Fruit fly (Drosophila melanogaster) whole organism, embryonic: Measurements from ENCODE around the gene CG43137.

Experiments
- B-H2 ChIP-seq: fragments of 200-800 bp; sonication (Bioruptor generic); optimal IDR thresholded peaks from 2 replicates; lab custom pipeline; 2018; ENCODE audit warnings: missing biosample characterization, mild to moderate bottlenecking, missing genetic modification characterization
- CG10321 ChIP-seq: fragments of 200-800 bp; sonication (Bioruptor generic); IDR thresholded peaks from 2 replicates; pipeline ENCODE4 v1.3.6; 2022; ENCODE audit warnings: missing biosample characterization, missing genetic modification characterization
- CG10959 ChIP-seq: fragments of 200-800 bp; sonication (Bioruptor generic); IDR thresholded peaks from 2 replicates; pipeline ENCODE4 v1.3.6; 2022; ENCODE audit warnings: missing biosample characterization, missing genetic modification characterization
- CG11085 ChIP-seq: fragments of 200-800 bp; sonication (Bioruptor generic); IDR thresholded peaks from 2 replicates; pipeline ENCODE4 v1.3.6; 2022; ENCODE audit warnings: missing biosample characterization, missing genetic modification characterization
- CG13123 ChIP-seq: fragments of 200-800 bp; sonication (Bioruptor generic); optimal IDR thresholded peaks from 2 replicates; lab custom pipeline; 2016; ENCODE audit warnings: missing biosample characterization, missing genetic modification characterization
- CG13296 ChIP-seq: fragments of 200-800 bp; sonication (Bioruptor generic); optimal IDR thresholded peaks from 3 replicates; lab custom pipeline; 2018; ENCODE audit warnings: missing biosample characterization, mild to moderate bottlenecking, missing genetic modification characterization
- CG16779 ChIP-seq: fragments of 200-800 bp; sonication (Bioruptor generic); IDR thresholded peaks from 2 replicates; pipeline ENCODE4 v1.3.6; 2022; ENCODE audit warnings: missing biosample characterization, missing genetic modification characterization
- CG2129 ChIP-seq: fragments of 200-800 bp; sonication (Bioruptor generic); IDR thresholded peaks from 2 replicates; pipeline ENCODE4 v1.3.6; 2022; ENCODE audit warnings: missing biosample characterization, missing genetic modification characterization; ENCODE audit not compliant: partially characterized antibody
- CG3163 ChIP-seq: fragments of 200-800 bp; sonication (Bioruptor generic); optimal IDR thresholded peaks from 3 replicates; lab custom pipeline; 2016; ENCODE audit warnings: missing biosample characterization, missing genetic modification characterization
- CG32532 ChIP-seq: fragments of 200-800 bp; sonication (Bioruptor generic); IDR thresholded peaks from 2 replicates; pipeline ENCODE4 v1.3.6; 2022; ENCODE audit warnings: missing biosample characterization, missing genetic modification characterization
- CG32767 ChIP-seq: fragments of 200-800 bp; sonication (Bioruptor generic); IDR thresholded peaks from 2 replicates; pipeline ENCODE4 v1.3.6; 2022; ENCODE audit warnings: missing biosample characterization, missing genetic modification characterization
- CG3281 ChIP-seq: fragments of 200-800 bp; sonication (Bioruptor generic); optimal IDR thresholded peaks from 3 replicates; lab custom pipeline; 2017; ENCODE audit warnings: missing biosample characterization, mild to moderate bottlenecking, missing genetic modification characterization
- CG34422 ChIP-seq: fragments of 200-800 bp; sonication (Bioruptor generic); IDR thresholded peaks from 3 replicates; pipeline ENCODE4 v1.3.6; 2022; ENCODE audit warnings: missing biosample characterization, missing genetic modification characterization
- CG3995 ChIP-seq: fragments of 200-800 bp; sonication (Bioruptor generic); optimal IDR thresholded peaks from 3 replicates; lab custom pipeline; 2016; ENCODE audit warnings: missing biosample characterization, missing genetic modification characterization
- CG6175 ChIP-seq: fragments of 200-800 bp; sonication (Bioruptor generic); IDR thresholded peaks from 3 replicates; pipeline ENCODE4 v1.3.6; 2022; ENCODE audit warnings: missing biosample characterization, missing genetic modification characterization
- CG6813 ChIP-seq: fragments of 200-800 bp; sonication (Bioruptor generic); optimal IDR thresholded peaks from 2 replicates; lab custom pipeline; 2017; ENCODE audit warnings: missing biosample characterization, missing genetic modification characterization, mild to moderate bottlenecking, moderate library complexity, missing genetic modification reagents
- CG8281 ChIP-seq: fragments of 200-800 bp; sonication (Bioruptor generic); optimal IDR thresholded peaks from 2 replicates; lab custom pipeline; 2018; ENCODE audit warnings: missing biosample characterization, mild to moderate bottlenecking, missing genetic modification characterization, moderate library complexity
- CG9727 ChIP-seq: fragments of 200-800 bp; sonication (Bioruptor generic); optimal IDR thresholded peaks from 3 replicates; lab custom pipeline; 2017; ENCODE audit warnings: missing biosample characterization, mild to moderate bottlenecking, missing genetic modification characterization
- CoRest ChIP-seq: fragments of 200-800 bp; sonication (Bioruptor generic); optimal IDR thresholded peaks from 3 replicates; lab custom pipeline; 2018; ENCODE audit warnings: missing biosample characterization, mild to moderate bottlenecking, missing genetic modification characterization, moderate library complexity
- Dref ChIP-seq: fragments of 200-800 bp; sonication (Bioruptor generic); IDR thresholded peaks from 2 replicates; pipeline ENCODE4 v1.3.6; 2022; ENCODE audit warnings: missing biosample characterization, missing genetic modification characterization
- Drgx ChIP-seq: fragments of 200-800 bp; sonication (Bioruptor generic); IDR thresholded peaks from 2 replicates; pipeline ENCODE4 v1.3.6; 2022; ENCODE audit warnings: missing biosample characterization, missing genetic modification characterization
- Fer1 ChIP-seq: fragments of 200-800 bp; sonication (Bioruptor generic); optimal IDR thresholded peaks from 2 replicates; lab custom pipeline; 2017; ENCODE audit warnings: missing biosample characterization, mild to moderate bottlenecking, missing genetic modification characterization
- Gsc ChIP-seq: fragments of 200-800 bp; sonication (Bioruptor generic); IDR thresholded peaks from 2 replicates; pipeline ENCODE4 v1.3.6; 2022; ENCODE audit warnings: missing biosample characterization, missing genetic modification characterization
- Hand ChIP-seq: fragments of 200-800 bp; sonication (Bioruptor generic); optimal IDR thresholded peaks from 2 replicates; lab custom pipeline; 2017; ENCODE audit warnings: mild to moderate bottlenecking, missing biosample characterization, missing genetic modification reagents, missing genetic modification characterization
- Lim3 ChIP-seq: fragments of 200-800 bp; sonication (Bioruptor generic); IDR thresholded peaks from 2 replicates; pipeline ENCODE4 v1.3.6; 2022; ENCODE audit warnings: missing biosample characterization, missing genetic modification characterization
- Ptx1 ChIP-seq: fragments of 200-800 bp; sonication (Bioruptor generic); IDR thresholded peaks from 2 replicates; pipeline ENCODE4 v1.3.6; 2022; ENCODE audit warnings: missing biosample characterization, missing genetic modification characterization
- Ravus ChIP-seq: fragments of 200-800 bp; sonication (Bioruptor generic); IDR thresholded peaks from 2 replicates; pipeline ENCODE4 v1.3.6; 2022; ENCODE audit warnings: missing biosample characterization, missing genetic modification characterization
- Spps ChIP-seq: fragments of 200-800 bp; sonication (Bioruptor generic); optimal IDR thresholded peaks from 2 replicates; lab custom pipeline; 2018; ENCODE audit warnings: missing biosample characterization, mild to moderate bottlenecking, missing genetic modification characterization
- ara ChIP-seq: fragments of 200-800 bp; sonication (Bioruptor generic); IDR thresholded peaks from 2 replicates; pipeline ENCODE4 v1.3.6; 2022; ENCODE audit warnings: missing biosample characterization, missing genetic modification characterization
- bab2 ChIP-seq: fragments of 200-800 bp; sonication (Bioruptor generic); optimal IDR thresholded peaks from 2 replicates; lab custom pipeline; 2016; ENCODE audit warnings: missing biosample characterization, missing genetic modification characterization
- eve ChIP-seq, 2 experiments: fragments of >200 bp; optimal IDR thresholded peaks; 2 replicates each; lab custom pipeline; 2017; ENCODE audit warnings: missing biosample characterization in 2 of 2, missing genetic modification characterization in 2 of 2
- exex ChIP-seq: fragments of 200-800 bp; sonication (Bioruptor generic); optimal IDR thresholded peaks from 4 replicates; lab custom pipeline; 2018; ENCODE audit warnings: missing biosample characterization, mild to moderate bottlenecking, missing genetic modification characterization, moderate library complexity
- eyg ChIP-seq: fragments of 200-800 bp; sonication (Bioruptor generic); optimal IDR thresholded peaks from 3 replicates; lab custom pipeline; 2016; ENCODE audit warnings: missing biosample characterization, missing genetic modification characterization
- fd3F ChIP-seq: fragments of 200-800 bp; sonication (Bioruptor generic); optimal IDR thresholded peaks from 2 replicates; lab custom pipeline; 2018; ENCODE audit warnings: missing biosample characterization, mild to moderate bottlenecking, missing genetic modification characterization, moderate library complexity
- fd64A ChIP-seq: fragments of 200-800 bp; sonication (Bioruptor generic); optimal IDR thresholded peaks from 3 replicates; lab custom pipeline; 2018; ENCODE audit warnings: missing biosample characterization, mild to moderate bottlenecking, missing genetic modification characterization
- fu2 ChIP-seq: fragments of 200-800 bp; sonication (Bioruptor generic); optimal IDR thresholded peaks from 2 replicates; lab custom pipeline; 2016; ENCODE audit warnings: missing biosample characterization, missing genetic modification characterization
- gro ChIP-seq: fragments of 200-800 bp; sonication (Bioruptor generic); optimal IDR thresholded peaks from 2 replicates; lab custom pipeline; 2016; ENCODE audit warnings: missing biosample characterization, missing genetic modification characterization
- h ChIP-seq: fragments of >200 bp; optimal IDR thresholded peaks from 2 replicates; lab custom pipeline; 2017
- hkb ChIP-seq, 2 experiments: fragments of 200-800 bp in 1 of 2; fragments of >200 bp in 1 of 2; sonication (Bioruptor generic) in 1 of 2; IDR thresholded peaks in 1 of 2; optimal IDR thresholded peaks in 1 of 2; 2 replicates each; pipeline versions ENCODE4 v1.3.6 to Lab custom; 2017 to 2022; ENCODE audit warnings: missing biosample characterization in 1 of 2, missing genetic modification characterization in 1 of 2
- ken ChIP-seq: fragments of 200-800 bp; sonication (Bioruptor generic); IDR thresholded peaks from 3 replicates; pipeline ENCODE4 v1.3.6; 2022; ENCODE audit warnings: missing biosample characterization, missing genetic modification characterization
- lab ChIP-seq: fragments of 200-800 bp; sonication (Bioruptor generic); optimal IDR thresholded peaks from 3 replicates; lab custom pipeline; 2017; ENCODE audit warnings: missing biosample characterization, missing genetic modification characterization, mild to moderate bottlenecking, moderate library complexity, missing genetic modification reagents
- maf-S ChIP-seq: fragments of 200-800 bp; sonication (Bioruptor generic); optimal IDR thresholded peaks from 2 replicates; lab custom pipeline; 2016; ENCODE audit warnings: missing biosample characterization, missing genetic modification characterization
- pho ChIP-seq: fragments of 200-800 bp; sonication (Bioruptor generic); optimal IDR thresholded peaks from 2 replicates; lab custom pipeline; 2016; ENCODE audit warnings: missing biosample characterization, missing genetic modification characterization
- repo ChIP-seq: fragments of 200-800 bp; sonication (Bioruptor generic); optimal IDR thresholded peaks from 2 replicates; lab custom pipeline; 2016; ENCODE audit warnings: missing biosample characterization, missing genetic modification characterization
- stwl ChIP-seq: fragments of 200-800 bp; sonication (Bioruptor generic); optimal IDR thresholded peaks from 3 replicates; lab custom pipeline; 2018; ENCODE audit warnings: missing biosample characterization, mild to moderate bottlenecking, missing genetic modification characterization, moderate library complexity
- tap ChIP-seq: fragments of 200-800 bp; optimal IDR thresholded peaks from 3 replicates; lab custom pipeline; 2019; ENCODE audit warnings: missing biosample characterization, mild to moderate bottlenecking, missing genetic modification characterization, moderate library complexity
- zfh2 ChIP-seq: fragments of 200-800 bp; sonication (Bioruptor generic); optimal IDR thresholded peaks from 2 replicates; lab custom pipeline; 2016; ENCODE audit warnings: missing biosample characterization, missing genetic modification characterization

CG43137 gene

DNA sequence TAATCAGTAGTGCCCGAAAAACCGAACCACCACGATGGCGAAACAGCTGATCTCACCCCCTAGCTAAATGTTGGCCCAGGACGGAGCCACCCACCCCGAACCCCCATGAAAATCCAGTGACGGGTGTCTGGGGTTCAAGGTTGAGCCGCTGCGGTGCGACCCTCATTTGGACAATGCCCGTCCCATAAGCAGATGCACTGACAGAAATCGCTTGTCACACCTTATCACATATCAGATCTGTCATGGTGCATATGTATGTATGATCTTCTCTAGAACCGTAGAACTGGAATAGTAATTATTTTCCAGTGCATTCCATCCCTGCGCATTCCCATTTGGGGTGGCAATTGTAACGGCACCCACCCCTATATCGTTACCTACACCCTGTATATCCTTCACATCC lies 24.0 kb upstream of the CG43137 start (continued):
- no peak for TF ChIP-seq Gsc (GFP tag; lab: Robert Waterston, UW)

- TF ChIP-seq eve (GFP tag; optimal IDR thresholded peaks at IDR 0.05; lab: Kevin White, UChicago) (peak in 1 of 2 experiments; percentile 7), CG6175 (no peak), Ptx1 (GFP tag; lab: Robert Waterston, UW) (no peak), zfh2 (GFP tag; lab: Kevin White, UChicago) (no peak), Ravus (GFP tag; lab: Robert Waterston, UW) (no peak), CG32532 (GFP tag; lab: Robert Waterston, UW) (no peak), CG3995 (no peak), CG10321 (GFP tag; lab: Robert Waterston, UW) (no peak), CG10959 (GFP tag; lab: Robert Waterston, UW) (no peak), maf-S (GFP tag; lab: Kevin White, UChicago) (no peak), hkb (optimal IDR thresholded peaks at IDR 0.05; lab: Kevin White, UChicago) (no peak), hkb (GFP tag; IDR thresholded peaks at IDR 0.05; lab: Robert Waterston, UW) (no peak), CG3281 (GFP tag; lab: Kevin White, UChicago) (no peak), Drgx (GFP tag; lab: Robert Waterston, UW) (0 out of 2 replicates have a peak, but pooled peaks have one; percentile 10)
Observed at dm6 chrX:5888260-5888659, 23.3 kb upstream of the CG43137 start.

DNA sequence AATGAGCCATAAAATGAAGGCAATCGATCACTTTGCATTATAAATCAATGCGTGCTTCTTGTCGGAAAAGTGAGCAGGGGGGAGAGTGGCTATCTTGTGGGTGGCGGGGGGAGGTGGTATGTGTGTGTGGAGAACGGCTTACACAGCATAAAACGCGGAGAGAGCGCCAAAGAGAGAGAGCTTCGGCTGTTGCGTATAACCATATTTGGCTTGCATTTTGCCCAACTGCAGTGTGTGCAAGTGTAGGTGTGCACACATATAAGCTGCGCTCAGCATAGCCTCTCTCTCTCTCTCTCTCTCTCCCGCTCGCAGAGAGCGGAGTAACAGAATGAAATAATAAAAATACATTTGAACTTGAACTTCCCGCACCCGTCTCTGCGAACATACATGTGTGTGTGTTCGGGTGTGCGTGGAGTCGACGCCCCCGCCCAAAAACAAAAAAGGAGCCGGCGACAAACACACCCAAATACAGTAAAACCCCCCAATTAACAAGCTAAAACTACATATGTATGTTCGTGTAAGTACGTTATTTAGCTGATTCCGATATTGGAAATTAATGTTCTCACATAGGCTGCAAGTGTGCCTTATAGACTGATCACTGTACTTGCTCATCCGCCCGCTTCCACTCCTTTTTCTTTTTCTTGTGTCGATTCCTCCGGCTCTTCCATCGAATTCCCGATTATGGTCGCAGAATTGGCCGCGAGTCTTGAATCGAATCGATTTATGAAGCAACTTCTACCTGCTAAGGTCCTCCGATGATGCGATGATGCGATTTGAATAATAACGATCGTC lies 22.0 kb upstream of the CG43137 start:
- no peak for TF ChIP-seq Spps (tag; lab: Kevin White, UChicago)
- TF ChIP-seq CG2129 (GFP tag; lab: Robert Waterston, UW): no peak
- TF ChIP-seq maf-S (GFP tag; lab: Kevin White, UChicago): no peak
- peak; percentile 14 for TF ChIP-seq CG9727
- TF ChIP-seq CG16779 (GFP tag; lab: Robert Waterston, UW): no peak
- no peak for TF ChIP-seq repo
- no peak for TF ChIP-seq CG13123
- TF ChIP-seq CG13296 (GFP tag; lab: Kevin White, UChicago): no peak
- peak; percentile 20; the same call in 1 of the 3 replicates for TF ChIP-seq CG34422 (GFP tag; lab: Robert Waterston, UW)
- TF ChIP-seq fd64A (GFP tag; lab: Kevin White, UChicago): no peak
- no peak for TF ChIP-seq stwl
- TF ChIP-seq CG8281 (tag; lab: Kevin White, UChicago): no peak
- TF ChIP-seq ken (GFP tag; lab: Robert Waterston, UW): no peak
- TF ChIP-seq Dref (GFP tag; lab: Robert Waterston, UW): no peak
- no peak for TF ChIP-seq fu2 (GFP tag; lab: Kevin White, UChicago)
- TF ChIP-seq gro (GFP tag; lab: Kevin White, UChicago): no peak
- no peak for TF ChIP-seq Lim3 (GFP tag; lab: Robert Waterston, UW)
- TF ChIP-seq eyg (GFP tag; lab: Kevin White, UChicago): no peak
- no peak for TF ChIP-seq exex (tag; lab: Kevin White, UChicago)
- TF ChIP-seq bab2 (GFP tag; lab: Kevin White, UChicago): no peak
- TF ChIP-seq ara (GFP tag; lab: Robert Waterston, UW): peak; percentile 60
- TF ChIP-seq B-H2 (GFP tag; lab: Kevin White, UChicago): no peak
- no peak for TF ChIP-seq CoRest (tag; lab: Kevin White, UChicago)
- no peak for TF ChIP-seq CG3163 (GFP tag; lab: Kevin White, UChicago)
- no peak for TF ChIP-seq fd3F (GFP tag; lab: Kevin White, UChicago)
- no peak for TF ChIP-seq Hand (GFP tag; lab: Kevin White, UChicago)
- TF ChIP-seq h (lab: Kevin White, UChicago): no peak
- no peak for TF ChIP-seq pho (GFP tag; lab: Kevin White, UChicago)
- TF ChIP-seq tap: no peak
- no peak for TF ChIP-seq Fer1 (GFP tag; lab: Kevin White, UChicago)
- no peak for TF ChIP-seq CG6175
- TF ChIP-seq Ravus (GFP tag; lab: Robert Waterston, UW): no peak
- no peak for TF ChIP-seq CG6813 (GFP tag; lab: Kevin White, UChicago)
- 0 out of 2 replicates have a peak, but pooled peaks have one; percentile 9 for TF ChIP-seq CG32767
- TF ChIP-seq CG11085: no peak
- peak; percentile 55 for TF ChIP-seq lab (GFP tag; lab: Kevin White, UChicago)
